Worm (Caenorhabditis elegans) whole organism, mixed stage, embryonic: ENCODE data around the gene ZK377.15.

Experiments used
- cnd-1 ChIP-seq: fragments of 200-800 bp; sonication (Bioruptor generic); optimal IDR thresholded peaks from 2 replicates; lab custom pipeline; 2018; ENCODE audit warnings: mild to moderate bottlenecking, missing genetic modification characterization, missing compliant biosample characterization
- flh-1 ChIP-seq: fragments of 200-800 bp; sonication (Bioruptor generic); optimal IDR thresholded peaks from 2 replicates; lab custom pipeline; 2018; ENCODE audit warnings: mild to moderate bottlenecking, missing genetic modification characterization, moderate library complexity, missing compliant biosample characterization
- nhr-2 ChIP-seq: fragments of 150-350 bp; optimal IDR thresholded peaks from 2 replicates; lab custom pipeline; 2014; ENCODE audit warnings: missing biosample characterization, missing genetic modification characterization
- pha-4 ChIP-seq: fragments of 150-350 bp; optimal IDR thresholded peaks from 2 replicates; lab custom pipeline; 2018; ENCODE audit warnings: missing biosample characterization, missing genetic modification reagents, missing genetic modification characterization
- unc-39 ChIP-seq: fragments of 150-350 bp; optimal IDR thresholded peaks from 2 replicates; lab custom pipeline; 2014; ENCODE audit warnings: missing biosample characterization, missing genetic modification characterization
- ztf-11 ChIP-seq: fragments of 150-350 bp; optimal IDR thresholded peaks from 2 replicates; lab custom pipeline; 2014; ENCODE audit warnings: missing biosample characterization, missing genetic modification characterization

- no peak for TF ChIP-seq pha-4 (tag; lab: Kevin White, UChicago)
- no peak for TF ChIP-seq flh-1
- no peak for TF ChIP-seq ztf-11
- TF ChIP-seq cnd-1 (tag; lab: Kevin White, UChicago): no peak
- no peak for TF ChIP-seq unc-39 (tag; lab: Kevin White, UChicago)
- TF ChIP-seq nhr-2 (tag; lab: Kevin White, UChicago): no peak
Observed at ce11 chrX:3441539-3441938, 24.1 kb downstream of the ZK377.15 start, which contains the start of gene ZK813.3.
